Worm (Caenorhabditis elegans): ENCODE measurements around the gene cni-1.

ce11 chrV:13193488-13194042, 13.4 kb downstream of the cni-1 start, which contains the start of gene sun-1:
- TF ChIP-seq jun-1 (tag; optimal IDR thresholded peaks at IDR 0.05): no peak
- no peak for TF ChIP-seq elt-3 (tag; optimal IDR thresholded peaks at IDR 0.05)
- no peak for TF ChIP-seq aly-2 (tag; optimal IDR thresholded peaks at IDR 0.05)
- no peak for TF ChIP-seq mdl-1 (tag; optimal IDR thresholded peaks at IDR 0.05)
